Fruit fly (Drosophila melanogaster) whole organism, embryonic: Measurements from ENCODE around the gene mof.
A peak's percentile ranks its signal among the peaks of the same experiment; 100 is the strongest.

Experiments used
- CG10147 ChIP-seq: fragments of 200-800 bp; sonication (Bioruptor generic); optimal IDR thresholded peaks from 2 replicates; lab custom pipeline; 2019; ENCODE audit warnings: missing biosample characterization, mild to moderate bottlenecking, missing genetic modification characterization, moderate library complexity
- CG1024 ChIP-seq: fragments of 200-800 bp; sonication (Bioruptor generic); IDR thresholded peaks from 2 replicates; pipeline ENCODE4 v1.3.6; 2022; ENCODE audit warnings: missing biosample characterization, missing genetic modification characterization
- CG10462 ChIP-seq: fragments of 200-800 bp; sonication (Bioruptor generic); optimal IDR thresholded peaks from 2 replicates; lab custom pipeline; 2016; ENCODE audit warnings: missing biosample characterization, missing genetic modification characterization
- CG11696 ChIP-seq: fragments of 200-800 bp; sonication (Bioruptor generic); IDR thresholded peaks from 2 replicates; pipeline ENCODE4 v1.3.6; 2022; ENCODE audit warnings: missing biosample characterization, missing genetic modification characterization
- CG12155 ChIP-seq: fragments of 200-800 bp; sonication (Bioruptor generic); optimal IDR thresholded peaks from 3 replicates; lab custom pipeline; 2016; ENCODE audit warnings: missing biosample characterization, missing genetic modification characterization
- CG13775 ChIP-seq: fragments of 200-800 bp; sonication (Bioruptor generic); optimal IDR thresholded peaks from 3 replicates; lab custom pipeline; 2017; ENCODE audit warnings: missing biosample characterization, mild to moderate bottlenecking, missing genetic modification characterization
- CG17568 ChIP-seq: fragments of 200-800 bp; sonication (Bioruptor generic); optimal IDR thresholded peaks from 2 replicates; lab custom pipeline; 2018; ENCODE audit warnings: missing biosample characterization, mild to moderate bottlenecking, missing genetic modification characterization, moderate library complexity
- CG17829 ChIP-seq: fragments of 200-800 bp; optimal IDR thresholded peaks from 2 replicates; lab custom pipeline; 2019; ENCODE audit warnings: missing biosample characterization, mild to moderate bottlenecking, missing genetic modification characterization, moderate library complexity
- CG2120 ChIP-seq: fragments of 200-800 bp; sonication (Bioruptor generic); optimal IDR thresholded peaks from 3 replicates; lab custom pipeline; 2016; ENCODE audit warnings: missing biosample characterization, missing genetic modification characterization
- CG2129 ChIP-seq: fragments of 200-800 bp; sonication (Bioruptor generic); IDR thresholded peaks from 2 replicates; pipeline ENCODE4 v1.3.6; 2022; ENCODE audit warnings: missing biosample characterization, missing genetic modification characterization; ENCODE audit not compliant: partially characterized antibody
- CG2202 ChIP-seq: fragments of 200-800 bp; sonication (Bioruptor generic); optimal IDR thresholded peaks from 2 replicates; lab custom pipeline; 2018; ENCODE audit warnings: missing biosample characterization, mild to moderate bottlenecking, missing genetic modification characterization
- CG4820 ChIP-seq: fragments of 200-800 bp; sonication (Bioruptor generic); optimal IDR thresholded peaks from 3 replicates; lab custom pipeline; 2016; ENCODE audit warnings: missing biosample characterization, missing genetic modification characterization
- CG5245 ChIP-seq: fragments of 200-800 bp; sonication (Bioruptor generic); optimal IDR thresholded peaks from 3 replicates; lab custom pipeline; 2016; ENCODE audit warnings: missing biosample characterization, missing genetic modification characterization
- CG8478 ChIP-seq: fragments of >200 bp; optimal IDR thresholded peaks from 2 replicates; lab custom pipeline; 2018
- CG9727 ChIP-seq: fragments of 200-800 bp; sonication (Bioruptor generic); optimal IDR thresholded peaks from 3 replicates; lab custom pipeline; 2017; ENCODE audit warnings: missing biosample characterization, mild to moderate bottlenecking, missing genetic modification characterization
- CG9817 ChIP-seq: fragments of 200-800 bp; sonication (Bioruptor generic); optimal IDR thresholded peaks from 2 replicates; lab custom pipeline; 2018; ENCODE audit warnings: missing biosample characterization, mild to moderate bottlenecking, missing genetic modification characterization, moderate library complexity
- Chrac-16 ChIP-seq: fragments of 200-800 bp; sonication (Bioruptor generic); optimal IDR thresholded peaks from 3 replicates; lab custom pipeline; 2016; ENCODE audit warnings: missing biosample characterization, missing genetic modification characterization
- CrebB ChIP-seq: fragments of 200-800 bp; sonication (Bioruptor generic); optimal IDR thresholded peaks from 3 replicates; lab custom pipeline; 2018; ENCODE audit warnings: missing biosample characterization, mild to moderate bottlenecking, missing genetic modification characterization
- Dll ChIP-seq: fragments of 200-800 bp; sonication (Bioruptor generic); IDR thresholded peaks from 4 replicates; pipeline ENCODE4 v1.3.6; 2022; ENCODE audit warnings: missing biosample characterization, missing genetic modification characterization; ENCODE audit not compliant: partially characterized antibody
- Doc3 ChIP-seq: fragments of 200-800 bp; sonication (Bioruptor generic); IDR thresholded peaks from 3 replicates; pipeline ENCODE4 v1.3.6; 2022; ENCODE audit warnings: missing biosample characterization, missing genetic modification characterization; ENCODE audit not compliant: partially characterized antibody
- E2f2 ChIP-seq: fragments of 200-800 bp; sonication (Bioruptor generic); IDR thresholded peaks from 2 replicates; pipeline ENCODE4 v1.3.6; 2022; ENCODE audit warnings: missing biosample characterization, missing genetic modification characterization
- Eip74EF ChIP-seq, 2 experiments: fragments of 200-800 bp in 1 of 2; fragments of >200 bp in 1 of 2; sonication (Bioruptor generic) in 1 of 2; optimal IDR thresholded peaks; 2 replicates each; lab custom pipeline; 2017 to 2019; ENCODE audit warnings: missing biosample characterization in 2 of 2, missing genetic modification characterization in 2 of 2, mild to moderate bottlenecking in 1 of 2, moderate library complexity in 1 of 2
- Fer1 ChIP-seq: fragments of 200-800 bp; sonication (Bioruptor generic); optimal IDR thresholded peaks from 2 replicates; lab custom pipeline; 2017; ENCODE audit warnings: missing biosample characterization, mild to moderate bottlenecking, missing genetic modification characterization
- Gsc ChIP-seq: fragments of 200-800 bp; sonication (Bioruptor generic); IDR thresholded peaks from 2 replicates; pipeline ENCODE4 v1.3.6; 2022; ENCODE audit warnings: missing biosample characterization, missing genetic modification characterization
- HmgD ChIP-seq: fragments of 200-800 bp; sonication (Bioruptor generic); optimal IDR thresholded peaks from 3 replicates; lab custom pipeline; 2016; ENCODE audit warnings: missing biosample characterization, missing genetic modification characterization
- Hmr ChIP-seq: fragments of 200-800 bp; sonication (Bioruptor generic); optimal IDR thresholded peaks from 3 replicates; lab custom pipeline; 2017; ENCODE audit warnings: mild to moderate bottlenecking, missing biosample characterization, missing genetic modification reagents, missing genetic modification characterization
- Hmx ChIP-seq: fragments of 200-800 bp; sonication (Bioruptor generic); optimal IDR thresholded peaks from 2 replicates; lab custom pipeline; 2016; ENCODE audit warnings: missing biosample characterization, missing genetic modification characterization
- MBD-R2 ChIP-seq: fragments of 200-800 bp; sonication (Bioruptor generic); IDR thresholded peaks from 2 replicates; pipeline ENCODE4 v1.3.6; 2022; ENCODE audit warnings: missing biosample characterization, missing genetic modification characterization
- Nf-YA ChIP-seq: fragments of 200-800 bp; sonication (Bioruptor generic); IDR thresholded peaks from 2 replicates; pipeline ENCODE4 v1.3.6; 2022; ENCODE audit warnings: missing biosample characterization, missing genetic modification characterization
- Oli ChIP-seq: fragments of 200-800 bp; sonication (Bioruptor generic); optimal IDR thresholded peaks from 2 replicates; lab custom pipeline; 2018; ENCODE audit warnings: missing biosample characterization, mild to moderate bottlenecking, missing genetic modification characterization, moderate library complexity
- Pdp1 ChIP-seq, 2 experiments: fragments of 200-800 bp; sonication (Bioruptor generic); optimal IDR thresholded peaks; 3 replicates each; lab custom pipeline; 2016; ENCODE audit warnings: missing biosample characterization in 2 of 2, missing genetic modification characterization in 2 of 2, mild to moderate bottlenecking in 1 of 2, moderate library complexity in 1 of 2
- Six4 ChIP-seq: fragments of 200-800 bp; sonication (Bioruptor generic); optimal IDR thresholded peaks from 2 replicates; lab custom pipeline; 2016; ENCODE audit warnings: missing biosample characterization, missing genetic modification characterization
- bigmax ChIP-seq: fragments of 200-800 bp; sonication (Bioruptor generic); optimal IDR thresholded peaks from 2 replicates; lab custom pipeline; 2018; ENCODE audit warnings: missing biosample characterization, mild to moderate bottlenecking, missing genetic modification characterization
- bowl ChIP-seq: fragments of 200-800 bp; sonication (Bioruptor generic); IDR thresholded peaks from 2 replicates; pipeline ENCODE4 v1.3.6; 2022; ENCODE audit warnings: missing biosample characterization, missing genetic modification characterization
- cas ChIP-seq: fragments of 200-800 bp; sonication (Bioruptor generic); IDR thresholded peaks from 2 replicates; pipeline ENCODE4 v1.3.6; 2022; ENCODE audit warnings: missing biosample characterization, missing genetic modification characterization
- cato ChIP-seq: fragments of 200-800 bp; sonication (Bioruptor generic); optimal IDR thresholded peaks from 2 replicates; lab custom pipeline; 2016; ENCODE audit warnings: missing biosample characterization, missing genetic modification characterization, borderline replicate concordance
- cg ChIP-seq: fragments of 200-800 bp; sonication (Bioruptor generic); optimal IDR thresholded peaks from 3 replicates; lab custom pipeline; 2019; ENCODE audit warnings: missing biosample characterization, mild to moderate bottlenecking, missing genetic modification characterization, moderate library complexity
- ci ChIP-seq: fragments of 200-800 bp; sonication (Bioruptor generic); IDR thresholded peaks from 3 replicates; pipeline ENCODE4 v1.3.6; 2022; ENCODE audit warnings: missing biosample characterization, missing genetic modification characterization
- ewg ChIP-seq: fragments of 200-800 bp; sonication (Bioruptor generic); optimal IDR thresholded peaks from 3 replicates; lab custom pipeline; 2017; ENCODE audit warnings: mild to moderate bottlenecking, missing biosample characterization, missing genetic modification reagents, missing genetic modification characterization
- eyg ChIP-seq: fragments of 200-800 bp; sonication (Bioruptor generic); optimal IDR thresholded peaks from 3 replicates; lab custom pipeline; 2016; ENCODE audit warnings: missing biosample characterization, missing genetic modification characterization
- ftz-f1 ChIP-seq: fragments of 200-800 bp; sonication (Bioruptor generic); optimal IDR thresholded peaks from 2 replicates; lab custom pipeline; 2016; ENCODE audit warnings: missing biosample characterization, missing genetic modification characterization
- gem ChIP-seq: fragments of 200-800 bp; sonication (Bioruptor generic); optimal IDR thresholded peaks from 2 replicates; lab custom pipeline; 2019; ENCODE audit warnings: missing biosample characterization, mild to moderate bottlenecking, missing genetic modification characterization, moderate library complexity
- gfzf ChIP-seq: fragments of 200-800 bp; sonication (Bioruptor generic); optimal IDR thresholded peaks from 2 replicates; lab custom pipeline; 2016; ENCODE audit warnings: missing biosample characterization, mild to moderate bottlenecking, missing genetic modification characterization, moderate library complexity
- grau ChIP-seq: fragments of 200-800 bp; optimal IDR thresholded peaks from 3 replicates; lab custom pipeline; 2019; ENCODE audit warnings: missing biosample characterization, mild to moderate bottlenecking, missing genetic modification characterization, moderate library complexity
- klu ChIP-seq: fragments of 200-800 bp; sonication (Bioruptor generic); IDR thresholded peaks from 2 replicates; pipeline ENCODE4 v1.3.6; 2022; ENCODE audit warnings: missing biosample characterization, missing genetic modification characterization
- nerfin-2 ChIP-seq: fragments of 200-800 bp; sonication (Bioruptor generic); IDR thresholded peaks from 2 replicates; pipeline ENCODE4 v1.3.6; 2022; ENCODE audit warnings: missing biosample characterization, missing genetic modification characterization; ENCODE audit not compliant: partially characterized antibody
- pfk ChIP-seq: fragments of 200-800 bp; sonication (Bioruptor generic); optimal IDR thresholded peaks from 2 replicates; lab custom pipeline; 2018; ENCODE audit warnings: missing biosample characterization, mild to moderate bottlenecking, missing genetic modification characterization, moderate library complexity
- phol ChIP-seq: fragments of 200-800 bp; sonication (Bioruptor generic); optimal IDR thresholded peaks from 3 replicates; lab custom pipeline; 2018; ENCODE audit warnings: missing biosample characterization, mild to moderate bottlenecking, missing genetic modification characterization, moderate library complexity
- slp2 ChIP-seq: fragments of 200-800 bp; sonication (Bioruptor generic); optimal IDR thresholded peaks from 2 replicates; lab custom pipeline; 2016; ENCODE audit warnings: missing biosample characterization, missing genetic modification characterization
- sna ChIP-seq: fragments of 200-800 bp; sonication (Bioruptor generic); IDR thresholded peaks from 2 replicates; pipeline ENCODE4 v1.3.6; 2022; ENCODE audit warnings: missing biosample characterization, missing genetic modification characterization; ENCODE audit not compliant: partially characterized antibody
- wor ChIP-seq: fragments of 200-800 bp; sonication (Bioruptor generic); IDR thresholded peaks from 2 replicates; pipeline ENCODE4 v1.3.6; 2022; ENCODE audit warnings: missing biosample characterization, missing genetic modification characterization

The mof gene

dm6 chrX:5907916-5908315 lies 31.3 kb upstream of the mof start, which contains the start of gene CG12236 (continued):
- TF ChIP-seq sna (GFP tag; lab: Robert Waterston, UW), result no peak
- TF ChIP-seq grau (tag; lab: Kevin White, UChicago), result peak; percentile 51
- peak; percentile 39 for TF ChIP-seq bigmax (GFP tag; lab: Kevin White, UChicago)
- no peak for TF ChIP-seq CG17568 (GFP tag; lab: Kevin White, UChicago)
- no peak for TF ChIP-seq CG8478
- peak; percentile 50 for TF ChIP-seq CG17829 (tag; lab: Kevin White, UChicago)
- TF ChIP-seq gem (tag; lab: Kevin White, UChicago), result no peak
- TF ChIP-seq Fer1 (GFP tag; lab: Kevin White, UChicago), result peak; percentile 75
- TF ChIP-seq wor (GFP tag; lab: Robert Waterston, UW), result no peak
- TF ChIP-seq Hmx, result no peak
- TF ChIP-seq Nf-YA (GFP tag; lab: Robert Waterston, UW), result no peak
- peak; percentile 2 to 43 for TF ChIP-seq Pdp1 (GFP tag; optimal IDR thresholded peaks at IDR 0.05; lab: Kevin White, UChicago)
- TF ChIP-seq ewg, result peak; percentile 34
- TF ChIP-seq MBD-R2 (GFP tag; lab: Robert Waterston, UW), result peak; percentile 88
- no peak for TF ChIP-seq CG2129 (GFP tag; lab: Robert Waterston, UW)
- no peak for TF ChIP-seq CG11696 (GFP tag; lab: Robert Waterston, UW)
- TF ChIP-seq CG10462 (GFP tag; lab: Kevin White, UChicago), result no peak
- TF ChIP-seq phol, result peak; percentile 100
- no peak for TF ChIP-seq Six4 (GFP tag; lab: Kevin White, UChicago)
- TF ChIP-seq Hmr, result peak; percentile 71
- no peak for TF ChIP-seq Doc3 (GFP tag; lab: Robert Waterston, UW)
- no peak for TF ChIP-seq cg (GFP tag; lab: Kevin White, UChicago)
- TF ChIP-seq CG9727, result peak; percentile 51
- TF ChIP-seq CG10147, result peak; percentile 39
- peak; percentile 13 for TF ChIP-seq Chrac-16 (GFP tag; lab: Kevin White, UChicago)
- TF ChIP-seq nerfin-2 (GFP tag; lab: Robert Waterston, UW), result no peak
- TF ChIP-seq CG2202, result no peak
- peak; percentile 64 for TF ChIP-seq pfk (GFP tag; lab: Kevin White, UChicago)
- TF ChIP-seq CG12155 (GFP tag; lab: Kevin White, UChicago), result peak; percentile 20
- TF ChIP-seq eyg (GFP tag; lab: Kevin White, UChicago), result no peak
- TF ChIP-seq ci (GFP tag; lab: Robert Waterston, UW), result peak; percentile 64; the same call in 2 of the 3 replicates
- peak; percentile 63 for TF ChIP-seq HmgD
- no peak for TF ChIP-seq CG4820 (GFP tag; lab: Kevin White, UChicago)
- TF ChIP-seq gfzf, result peak; percentile 43
- peak; percentile 36 for TF ChIP-seq CG2120 (GFP tag; lab: Kevin White, UChicago)
- peak; percentile 3 for TF ChIP-seq Oli (tag; lab: Kevin White, UChicago)
- TF ChIP-seq slp2 (GFP tag; lab: Kevin White, UChicago), result peak; percentile 10
- 0 out of 2 replicates have a peak, but pooled peaks have one; percentile 37 for TF ChIP-seq CG1024
- TF ChIP-seq cato (GFP tag; lab: Kevin White, UChicago), result no peak
- peak; percentile 98 for TF ChIP-seq E2f2 (GFP tag; lab: Robert Waterston, UW)
- TF ChIP-seq Eip74EF (GFP tag; optimal IDR thresholded peaks at IDR 0.05; lab: Kevin White, UChicago), result no peak
- TF ChIP-seq klu (GFP tag; lab: Robert Waterston, UW), result no peak
- TF ChIP-seq CG9817 (tag; lab: Kevin White, UChicago), result no peak
- no peak for TF ChIP-seq cas (GFP tag; lab: Robert Waterston, UW)
- no peak for TF ChIP-seq Gsc (GFP tag; lab: Robert Waterston, UW)
- TF ChIP-seq ftz-f1 (GFP tag; lab: Kevin White, UChicago), result peak; percentile 77
- TF ChIP-seq Dll (GFP tag; lab: Robert Waterston, UW), result no peak
- TF ChIP-seq CG13775 (GFP tag; lab: Kevin White, UChicago), result no peak
- peak; percentile 43 for TF ChIP-seq CG5245 (GFP tag; lab: Kevin White, UChicago)
- TF ChIP-seq bowl (GFP tag; lab: Robert Waterston, UW), result no peak
- peak; percentile 62 for TF ChIP-seq CrebB (tag; lab: Kevin White, UChicago)
